Fruit fly (Drosophila melanogaster) whole organism, embryonic: ENCODE data around the gene SkpC.
A peak's percentile ranks its signal among the peaks of the same experiment; 100 is the strongest.

Source experiments
- ATbp ChIP-seq: fragments of 200-800 bp; sonication (Bioruptor generic); optimal IDR thresholded peaks from 2 replicates; lab custom pipeline; 2017; ENCODE audit warnings: missing biosample characterization, mild to moderate bottlenecking, missing genetic modification characterization, missing genetic modification reagents
- Bdp1 ChIP-seq: fragments of 200-800 bp; sonication (Bioruptor generic); optimal IDR thresholded peaks from 3 replicates; lab custom pipeline; 2016; ENCODE audit warnings: missing biosample characterization, missing genetic modification characterization
- CG10321 ChIP-seq: fragments of 200-800 bp; sonication (Bioruptor generic); IDR thresholded peaks from 2 replicates; pipeline ENCODE4 v1.3.6; 2022; ENCODE audit warnings: missing biosample characterization, missing genetic modification characterization
- CG10959 ChIP-seq: fragments of 200-800 bp; sonication (Bioruptor generic); IDR thresholded peaks from 2 replicates; pipeline ENCODE4 v1.3.6; 2022; ENCODE audit warnings: missing biosample characterization, missing genetic modification characterization
- CG11456 ChIP-seq: fragments of 200-800 bp; sonication (Bioruptor generic); IDR thresholded peaks from 3 replicates; pipeline ENCODE4 v1.3.6; 2022; ENCODE audit warnings: missing biosample characterization, missing genetic modification characterization
- CG11696 ChIP-seq: fragments of 200-800 bp; sonication (Bioruptor generic); IDR thresholded peaks from 2 replicates; pipeline ENCODE4 v1.3.6; 2022; ENCODE audit warnings: missing biosample characterization, missing genetic modification characterization
- CG12299 ChIP-seq: fragments of 200-800 bp; sonication (Bioruptor generic); optimal IDR thresholded peaks from 2 replicates; lab custom pipeline; 2018; ENCODE audit warnings: missing biosample characterization, mild to moderate bottlenecking, missing genetic modification characterization
- CG12391 ChIP-seq: fragments of 200-800 bp; sonication (Bioruptor generic); optimal IDR thresholded peaks from 3 replicates; lab custom pipeline; 2018; ENCODE audit warnings: missing biosample characterization, mild to moderate bottlenecking, missing genetic modification characterization, moderate library complexity
- CG16813 ChIP-seq: fragments of 200-800 bp; sonication (Bioruptor generic); IDR thresholded peaks from 3 replicates; pipeline ENCODE4 v1.3.6; 2022; ENCODE audit warnings: missing biosample characterization, missing genetic modification characterization; ENCODE audit not compliant: partially characterized antibody
- CG1832 ChIP-seq: fragments of 200-800 bp; sonication (Bioruptor generic); optimal IDR thresholded peaks from 2 replicates; lab custom pipeline; 2017; ENCODE audit warnings: missing biosample characterization, mild to moderate bottlenecking, missing genetic modification characterization, inconsistent platforms
- CG18476 ChIP-seq: fragments of 200-800 bp; sonication (Bioruptor generic); optimal IDR thresholded peaks from 2 replicates; lab custom pipeline; 2016; ENCODE audit warnings: missing biosample characterization, mild to moderate bottlenecking, missing genetic modification characterization
- CG2889 ChIP-seq: fragments of 200-800 bp; sonication (Bioruptor generic); IDR thresholded peaks from 3 replicates; pipeline ENCODE4 v1.3.6; 2022; ENCODE audit warnings: missing biosample characterization, missing genetic modification characterization
- CG33557 ChIP-seq: fragments of 200-800 bp; sonication (Bioruptor generic); optimal IDR thresholded peaks from 2 replicates; lab custom pipeline; 2019; ENCODE audit warnings: missing biosample characterization, mild to moderate bottlenecking, missing genetic modification characterization, moderate library complexity
- CG3847 ChIP-seq: fragments of 200-800 bp; sonication (Bioruptor generic); IDR thresholded peaks from 2 replicates; pipeline ENCODE4 v1.3.6; 2022; ENCODE audit warnings: missing biosample characterization, missing genetic modification characterization
- CG3995 ChIP-seq: fragments of 200-800 bp; sonication (Bioruptor generic); optimal IDR thresholded peaks from 3 replicates; lab custom pipeline; 2016; ENCODE audit warnings: missing biosample characterization, missing genetic modification characterization
- CG4360 ChIP-seq: fragments of 200-800 bp; sonication (Bioruptor generic); IDR thresholded peaks from 2 replicates; pipeline ENCODE4 v1.3.6; 2022; ENCODE audit warnings: missing biosample characterization, missing genetic modification characterization
- CG43689 ChIP-seq: fragments of 200-800 bp; sonication (Bioruptor generic); IDR thresholded peaks from 2 replicates; pipeline ENCODE4 v1.3.6; 2022; ENCODE audit warnings: missing biosample characterization, missing genetic modification characterization
- CG4617 ChIP-seq: fragments of 200-800 bp; sonication (Bioruptor generic); optimal IDR thresholded peaks from 3 replicates; lab custom pipeline; 2016; ENCODE audit warnings: missing biosample characterization, missing genetic modification characterization, borderline replicate concordance
- CG6654 ChIP-seq: fragments of 200-800 bp; sonication (Bioruptor generic); optimal IDR thresholded peaks from 2 replicates; lab custom pipeline; 2017; ENCODE audit warnings: missing biosample characterization, mild to moderate bottlenecking, missing genetic modification characterization
- CG6689 ChIP-seq: fragments of 200-800 bp; sonication (Bioruptor generic); IDR thresholded peaks from 2 replicates; pipeline ENCODE4 v1.3.6; 2022; ENCODE audit warnings: missing biosample characterization, missing genetic modification characterization
- CG7556 ChIP-seq: fragments of 200-800 bp; sonication (Bioruptor generic); optimal IDR thresholded peaks from 2 replicates; lab custom pipeline; 2017; ENCODE audit warnings: missing biosample characterization, mild to moderate bottlenecking, missing genetic modification characterization
- CG7987 ChIP-seq: fragments of 200-800 bp; sonication (Bioruptor generic); optimal IDR thresholded peaks from 2 replicates; lab custom pipeline; 2018; ENCODE audit warnings: missing biosample characterization, mild to moderate bottlenecking, missing genetic modification characterization, moderate library complexity
- CG8089 ChIP-seq: fragments of 200-800 bp; sonication (Bioruptor generic); optimal IDR thresholded peaks from 3 replicates; lab custom pipeline; 2016; ENCODE audit warnings: missing biosample characterization, missing genetic modification characterization
- CG8281 ChIP-seq: fragments of 200-800 bp; sonication (Bioruptor generic); optimal IDR thresholded peaks from 2 replicates; lab custom pipeline; 2018; ENCODE audit warnings: missing biosample characterization, mild to moderate bottlenecking, missing genetic modification characterization, moderate library complexity
- Dref ChIP-seq: fragments of 200-800 bp; sonication (Bioruptor generic); IDR thresholded peaks from 2 replicates; pipeline ENCODE4 v1.3.6; 2022; ENCODE audit warnings: missing biosample characterization, missing genetic modification characterization
- Gug ChIP-seq: fragments of 200-800 bp; sonication (Bioruptor generic); IDR thresholded peaks from 4 replicates; pipeline ENCODE4 v1.3.6; 2022; ENCODE audit warnings: missing biosample characterization, missing genetic modification characterization
- HLH54F ChIP-seq: fragments of 200-800 bp; sonication (Bioruptor generic); optimal IDR thresholded peaks from 3 replicates; lab custom pipeline; 2016; ENCODE audit warnings: missing biosample characterization, missing genetic modification characterization
- HmgD ChIP-seq: fragments of 200-800 bp; sonication (Bioruptor generic); optimal IDR thresholded peaks from 3 replicates; lab custom pipeline; 2016; ENCODE audit warnings: missing biosample characterization, missing genetic modification characterization
- Hsf ChIP-seq: fragments of 200-800 bp; sonication (Bioruptor generic); optimal IDR thresholded peaks from 3 replicates; lab custom pipeline; 2016; ENCODE audit warnings: missing biosample characterization, missing genetic modification characterization
- Lpt ChIP-seq: fragments of >200 bp; optimal IDR thresholded peaks from 2 replicates; lab custom pipeline; 2018; ENCODE audit warnings: missing biosample characterization, missing genetic modification characterization
- Nf-YA ChIP-seq: fragments of 200-800 bp; sonication (Bioruptor generic); IDR thresholded peaks from 2 replicates; pipeline ENCODE4 v1.3.6; 2022; ENCODE audit warnings: missing biosample characterization, missing genetic modification characterization
- Oli ChIP-seq: fragments of 200-800 bp; sonication (Bioruptor generic); optimal IDR thresholded peaks from 2 replicates; lab custom pipeline; 2018; ENCODE audit warnings: missing biosample characterization, mild to moderate bottlenecking, missing genetic modification characterization, moderate library complexity
- Opbp ChIP-seq: fragments of 200-800 bp; sonication (Bioruptor generic); IDR thresholded peaks from 3 replicates; pipeline ENCODE4 v1.3.6; 2022; ENCODE audit warnings: missing biosample characterization, missing genetic modification characterization; ENCODE audit not compliant: partially characterized antibody
- Sox102F ChIP-seq: fragments of 200-800 bp; sonication (Bioruptor generic); optimal IDR thresholded peaks from 2 replicates; lab custom pipeline; 2018; ENCODE audit warnings: missing biosample characterization, mild to moderate bottlenecking, missing genetic modification characterization, moderate library complexity
- Spps ChIP-seq: fragments of 200-800 bp; sonication (Bioruptor generic); optimal IDR thresholded peaks from 2 replicates; lab custom pipeline; 2018; ENCODE audit warnings: missing biosample characterization, mild to moderate bottlenecking, missing genetic modification characterization
- ato ChIP-seq: fragments of 200-800 bp; sonication (Bioruptor generic); IDR thresholded peaks from 2 replicates; pipeline ENCODE4 v1.3.6; 2022; ENCODE audit warnings: missing biosample characterization, missing genetic modification characterization; ENCODE audit not compliant: partially characterized antibody
- chinmo ChIP-seq: fragments of 200-800 bp; sonication (Bioruptor generic); IDR thresholded peaks from 4 replicates; pipeline ENCODE4 v1.3.6; 2022; ENCODE audit warnings: missing biosample characterization, missing genetic modification characterization; ENCODE audit not compliant: partially characterized antibody
- corto ChIP-seq: fragments of 200-800 bp; sonication (Bioruptor generic); optimal IDR thresholded peaks from 2 replicates; lab custom pipeline; 2016; ENCODE audit warnings: missing biosample characterization, mild to moderate bottlenecking, missing genetic modification characterization, moderate library complexity
- crp ChIP-seq, 2 experiments: fragments of 200-800 bp; sonication (Bioruptor generic); optimal IDR thresholded peaks; 2 replicates in 1 of 2; 3 replicates in 1 of 2; lab custom pipeline; 2017; ENCODE audit warnings: missing biosample characterization in 2 of 2, missing genetic modification characterization in 2 of 2, mild to moderate bottlenecking in 1 of 2, moderate library complexity in 1 of 2
- cwo ChIP-seq: fragments of 200-800 bp; sonication (Bioruptor generic); optimal IDR thresholded peaks from 3 replicates; lab custom pipeline; 2017; ENCODE audit warnings: missing biosample characterization, missing genetic modification characterization, mild to moderate bottlenecking, moderate library complexity, missing genetic modification reagents
- da ChIP-seq: fragments of 200-800 bp; sonication (Bioruptor generic); optimal IDR thresholded peaks from 2 replicates; lab custom pipeline; 2016; ENCODE audit warnings: missing biosample characterization, missing genetic modification characterization
- fu2 ChIP-seq: fragments of 200-800 bp; sonication (Bioruptor generic); optimal IDR thresholded peaks from 2 replicates; lab custom pipeline; 2016; ENCODE audit warnings: missing biosample characterization, missing genetic modification characterization
- gfzf ChIP-seq: fragments of 200-800 bp; sonication (Bioruptor generic); optimal IDR thresholded peaks from 2 replicates; lab custom pipeline; 2016; ENCODE audit warnings: missing biosample characterization, mild to moderate bottlenecking, missing genetic modification characterization, moderate library complexity
- jigr1 ChIP-seq: fragments of 200-800 bp; sonication (Bioruptor generic); IDR thresholded peaks from 3 replicates; pipeline ENCODE4 v1.3.6; 2022; ENCODE audit warnings: missing biosample characterization, missing genetic modification characterization
- nerfin-1 ChIP-seq: fragments of 200-800 bp; sonication (Bioruptor generic); optimal IDR thresholded peaks from 3 replicates; lab custom pipeline; 2019; ENCODE audit warnings: missing biosample characterization, mild to moderate bottlenecking, missing genetic modification characterization, moderate library complexity
- oc ChIP-seq: fragments of 200-800 bp; sonication (Bioruptor generic); optimal IDR thresholded peaks from 2 replicates; lab custom pipeline; 2018; ENCODE audit warnings: missing biosample characterization, mild to moderate bottlenecking, missing genetic modification characterization, moderate library complexity
- pita ChIP-seq: fragments of 200-800 bp; sonication (Bioruptor generic); optimal IDR thresholded peaks from 2 replicates; lab custom pipeline; 2017; ENCODE audit warnings: missing biosample characterization, mild to moderate bottlenecking, missing genetic modification characterization
- row ChIP-seq: fragments of 200-800 bp; sonication (Bioruptor generic); IDR thresholded peaks from 3 replicates; pipeline ENCODE4 v1.3.6; 2022; ENCODE audit warnings: missing biosample characterization, missing genetic modification characterization
- schlank ChIP-seq: fragments of 200-800 bp; sonication (Bioruptor generic); optimal IDR thresholded peaks from 2 replicates; lab custom pipeline; 2018; ENCODE audit warnings: missing biosample characterization, mild to moderate bottlenecking, missing genetic modification characterization
- slp2 ChIP-seq: fragments of 200-800 bp; sonication (Bioruptor generic); optimal IDR thresholded peaks from 2 replicates; lab custom pipeline; 2016; ENCODE audit warnings: missing biosample characterization, missing genetic modification characterization
- tll ChIP-seq, 2 experiments: fragments of 200-800 bp in 1 of 2; fragments of >200 bp in 1 of 2; sonication (Bioruptor generic) in 1 of 2; optimal IDR thresholded peaks; 2 replicates each; lab custom pipeline; 2017 to 2019; ENCODE audit warnings: missing biosample characterization in 2 of 2, missing genetic modification characterization in 2 of 2, mild to moderate bottlenecking in 1 of 2, moderate library complexity in 1 of 2

Gene SkpC

DNA sequence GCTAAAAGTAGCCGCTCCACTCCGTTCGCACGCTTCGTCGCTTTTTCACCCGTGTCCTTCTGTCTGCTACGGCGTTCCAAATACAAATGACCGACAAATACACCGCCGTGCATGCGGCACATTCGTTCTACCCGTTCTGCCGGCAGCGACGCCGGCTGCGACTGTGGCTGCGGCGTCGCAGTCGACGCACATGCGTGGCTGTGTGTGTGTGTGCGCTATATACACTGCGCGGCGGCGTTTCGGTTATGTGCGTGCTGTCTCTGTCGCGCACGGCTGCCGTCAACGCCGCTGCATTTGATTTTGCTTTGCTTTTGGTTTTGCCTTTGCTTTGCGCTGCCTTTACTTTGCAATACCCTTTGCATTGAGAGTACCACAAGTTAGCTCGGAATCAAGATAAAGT, 32.4 kb upstream of the SkpC start, which contains the start of gene zld (continued):
- no peak for TF ChIP-seq CG6654 (GFP tag; lab: Kevin White, UChicago)
- TF ChIP-seq CG6689 = no peak
- peak in 1 of 2 experiments; percentile 32 for TF ChIP-seq tll (GFP tag; optimal IDR thresholded peaks at IDR 0.05; lab: Kevin White, UChicago)
- no peak for TF ChIP-seq da (GFP tag; lab: Kevin White, UChicago)
- TF ChIP-seq Hsf (GFP tag; lab: Kevin White, UChicago) = no peak
- no peak for TF ChIP-seq oc
- no peak for TF ChIP-seq CG7987 (GFP tag; lab: Kevin White, UChicago)
- TF ChIP-seq CG33557 (GFP tag; lab: Kevin White, UChicago) = no peak
- no peak for TF ChIP-seq CG3847
- TF ChIP-seq CG43689 = no peak
- TF ChIP-seq jigr1 (GFP tag; lab: Robert Waterston, UW) = no peak
- TF ChIP-seq ATbp (GFP tag; lab: Kevin White, UChicago) = peak; percentile 83
- TF ChIP-seq fu2 (GFP tag; lab: Kevin White, UChicago) = no peak
- TF ChIP-seq pita (GFP tag; lab: Kevin White, UChicago) = no peak
- TF ChIP-seq CG18476 (GFP tag; lab: Kevin White, UChicago) = no peak
- 0 out of 2 replicates have a peak, but pooled peaks have one; percentile 42 for TF ChIP-seq ato (GFP tag; lab: Robert Waterston, UW)
- TF ChIP-seq corto (GFP tag; lab: Kevin White, UChicago) = no peak
- no peak for TF ChIP-seq Lpt (GFP tag; lab: Kevin White, UChicago)
- no peak for TF ChIP-seq CG11696 (GFP tag; lab: Robert Waterston, UW)
- TF ChIP-seq Sox102F = no peak
- peak; percentile 6 for TF ChIP-seq CG12391 (tag; lab: Kevin White, UChicago)
- TF ChIP-seq chinmo (GFP tag; lab: Robert Waterston, UW) = 0 out of 4 replicates have a peak, but pooled peaks have one; percentile 53
- TF ChIP-seq Nf-YA (GFP tag; lab: Robert Waterston, UW) = no peak
- no peak for TF ChIP-seq schlank
- TF ChIP-seq Opbp (GFP tag; lab: Robert Waterston, UW) = 0 out of 3 replicates have a peak, but pooled peaks have one; percentile 42
- TF ChIP-seq Bdp1 = no peak
- TF ChIP-seq CG16813 (GFP tag; lab: Robert Waterston, UW) = no peak
- TF ChIP-seq Spps (tag; lab: Kevin White, UChicago) = no peak
- peak; percentile 71 for TF ChIP-seq CG1832
- TF ChIP-seq CG7556 = no peak
- no peak for TF ChIP-seq HmgD (GFP tag; lab: Kevin White, UChicago)
- TF ChIP-seq Oli (tag; lab: Kevin White, UChicago) = no peak
- no peak for TF ChIP-seq row
- TF ChIP-seq CG3995 = no peak
- TF ChIP-seq Dref (GFP tag; lab: Robert Waterston, UW) = no peak
- TF ChIP-seq HLH54F (GFP tag; lab: Kevin White, UChicago) = no peak
- TF ChIP-seq slp2 = no peak
- TF ChIP-seq crp (GFP tag; optimal IDR thresholded peaks at IDR 0.05; lab: Kevin White, UChicago) = no peak
- peak; percentile 49 for TF ChIP-seq CG4360 (GFP tag; lab: Robert Waterston, UW)
- no peak for TF ChIP-seq gfzf (GFP tag; lab: Kevin White, UChicago)
- no peak for TF ChIP-seq Gug (GFP tag; lab: Robert Waterston, UW)
- no peak for TF ChIP-seq CG8089 (GFP tag; lab: Kevin White, UChicago)
- TF ChIP-seq CG10321 (GFP tag; lab: Robert Waterston, UW) = no peak
- no peak for TF ChIP-seq CG4617
- no peak for TF ChIP-seq CG11456 (GFP tag; lab: Robert Waterston, UW)
- no peak for TF ChIP-seq CG10959 (GFP tag; lab: Robert Waterston, UW)
- TF ChIP-seq CG2889 (GFP tag; lab: Robert Waterston, UW) = no peak
- TF ChIP-seq nerfin-1 = peak; percentile 25
- no peak for TF ChIP-seq CG12299 (tag; lab: Kevin White, UChicago)
- TF ChIP-seq cwo = no peak
- no peak for TF ChIP-seq CG8281
